Fruit fly (Drosophila melanogaster) whole organism, embryonic: ENCODE results near the gene Glut3.
A peak's percentile ranks its signal among the peaks of the same experiment; 100 is the strongest.

ENCODE experiments used
- Atf-2 ChIP-seq: fragments of 200-800 bp; sonication (Bioruptor generic); optimal IDR thresholded peaks from 2 replicates; lab custom pipeline; 2016; ENCODE audit warnings: missing biosample characterization, missing genetic modification characterization
- CG13296 ChIP-seq: fragments of 200-800 bp; sonication (Bioruptor generic); optimal IDR thresholded peaks from 3 replicates; lab custom pipeline; 2018; ENCODE audit warnings: missing biosample characterization, mild to moderate bottlenecking, missing genetic modification characterization
- CG14441 ChIP-seq: fragments of 200-800 bp; sonication (Bioruptor generic); IDR thresholded peaks from 2 replicates; pipeline ENCODE4 v1.3.6; 2022; ENCODE audit warnings: missing biosample characterization, missing genetic modification characterization
- CG1529 ChIP-seq: fragments of 200-800 bp; sonication (Bioruptor generic); optimal IDR thresholded peaks from 3 replicates; lab custom pipeline; 2018; ENCODE audit warnings: missing biosample characterization, missing genetic modification characterization
- CG18619 ChIP-seq: fragments of 200-800 bp; sonication (Bioruptor generic); optimal IDR thresholded peaks from 3 replicates; lab custom pipeline; 2017; ENCODE audit warnings: missing biosample characterization, mild to moderate bottlenecking, missing genetic modification characterization
- CG30431 ChIP-seq: fragments of 200-800 bp; sonication (Bioruptor generic); optimal IDR thresholded peaks from 2 replicates; lab custom pipeline; 2017; ENCODE audit warnings: missing biosample characterization, missing genetic modification characterization
- CG32532 ChIP-seq: fragments of 200-800 bp; sonication (Bioruptor generic); IDR thresholded peaks from 2 replicates; pipeline ENCODE4 v1.3.6; 2022; ENCODE audit warnings: missing biosample characterization, missing genetic modification characterization
- CG33557 ChIP-seq: fragments of 200-800 bp; sonication (Bioruptor generic); optimal IDR thresholded peaks from 2 replicates; lab custom pipeline; 2019; ENCODE audit warnings: missing biosample characterization, mild to moderate bottlenecking, missing genetic modification characterization, moderate library complexity
- CG3847 ChIP-seq: fragments of 200-800 bp; sonication (Bioruptor generic); IDR thresholded peaks from 2 replicates; pipeline ENCODE4 v1.3.6; 2022; ENCODE audit warnings: missing biosample characterization, missing genetic modification characterization
- CG4282 ChIP-seq: fragments of 200-800 bp; sonication (Bioruptor generic); optimal IDR thresholded peaks from 2 replicates; lab custom pipeline; 2016; ENCODE audit warnings: missing biosample characterization, missing genetic modification characterization
- CG4360 ChIP-seq: fragments of 200-800 bp; sonication (Bioruptor generic); IDR thresholded peaks from 2 replicates; pipeline ENCODE4 v1.3.6; 2022; ENCODE audit warnings: missing biosample characterization, missing genetic modification characterization
- CG4404 ChIP-seq: fragments of 200-800 bp; sonication (Bioruptor generic); IDR thresholded peaks from 2 replicates; pipeline ENCODE4 v1.3.6; 2022; ENCODE audit warnings: missing biosample characterization, missing genetic modification characterization
- CG5180 ChIP-seq: fragments of 200-800 bp; sonication (Bioruptor generic); optimal IDR thresholded peaks from 3 replicates; lab custom pipeline; 2017; ENCODE audit warnings: missing biosample characterization, missing genetic modification characterization, mild to moderate bottlenecking, moderate library complexity, missing genetic modification reagents
- CG5245 ChIP-seq: fragments of 200-800 bp; sonication (Bioruptor generic); optimal IDR thresholded peaks from 3 replicates; lab custom pipeline; 2016; ENCODE audit warnings: missing biosample characterization, missing genetic modification characterization
- CG6765 ChIP-seq: fragments of 200-800 bp; sonication (Bioruptor generic); optimal IDR thresholded peaks from 3 replicates; lab custom pipeline; 2017; ENCODE audit warnings: missing biosample characterization, mild to moderate bottlenecking, missing genetic modification characterization
- CG7745 ChIP-seq: fragments of 200-800 bp; sonication (Bioruptor generic); optimal IDR thresholded peaks from 2 replicates; lab custom pipeline; 2018; ENCODE audit warnings: missing biosample characterization, mild to moderate bottlenecking, missing genetic modification characterization, moderate library complexity
- CG7928 ChIP-seq: fragments of 200-800 bp; sonication (Bioruptor generic); optimal IDR thresholded peaks from 2 replicates; lab custom pipeline; 2017; ENCODE audit warnings: missing biosample characterization, mild to moderate bottlenecking, missing genetic modification characterization
- CG9727 ChIP-seq: fragments of 200-800 bp; sonication (Bioruptor generic); optimal IDR thresholded peaks from 3 replicates; lab custom pipeline; 2017; ENCODE audit warnings: missing biosample characterization, mild to moderate bottlenecking, missing genetic modification characterization
- Camta ChIP-seq: fragments of 200-800 bp; sonication (Bioruptor generic); optimal IDR thresholded peaks from 2 replicates; lab custom pipeline; 2016; ENCODE audit warnings: missing biosample characterization, missing genetic modification characterization
- Dip3 ChIP-seq: fragments of 200-800 bp; sonication (Bioruptor generic); optimal IDR thresholded peaks from 3 replicates; lab custom pipeline; 2016; ENCODE audit warnings: missing biosample characterization, missing genetic modification characterization
- Ets65A ChIP-seq: fragments of 200-800 bp; sonication (Bioruptor generic); peaks from one replicate; lab custom pipeline; 2016; ENCODE audit warnings: missing biosample characterization, missing genetic modification characterization
- H2.0 ChIP-seq: fragments of 200-800 bp; sonication (Bioruptor generic); IDR thresholded peaks from 2 replicates; pipeline ENCODE4 v1.3.6; 2022; ENCODE audit warnings: missing biosample characterization, missing genetic modification characterization
- Hr51 ChIP-seq, 2 experiments: fragments of 200-800 bp; sonication (Bioruptor generic); optimal IDR thresholded peaks; 2 replicates in 1 of 2; 3 replicates in 1 of 2; lab custom pipeline; 2016 to 2018; ENCODE audit warnings: missing biosample characterization in 2 of 2, missing genetic modification characterization in 2 of 2, mild to moderate bottlenecking in 1 of 2, moderate library complexity in 1 of 2
- Jarid2 ChIP-seq: fragments of 200-800 bp; sonication (Bioruptor generic); optimal IDR thresholded peaks from 3 replicates; lab custom pipeline; 2017; ENCODE audit warnings: mild to moderate bottlenecking, missing biosample characterization, missing genetic modification reagents, missing genetic modification characterization
- Mad ChIP-seq: fragments of 200-800 bp; sonication (Bioruptor generic); optimal IDR thresholded peaks from 2 replicates; lab custom pipeline; 2016; ENCODE audit warnings: missing biosample characterization, missing genetic modification characterization
- NC2α ChIP-seq: fragments of 200-800 bp; sonication (Bioruptor generic); optimal IDR thresholded peaks from 2 replicates; lab custom pipeline; 2016; ENCODE audit warnings: missing biosample characterization, missing genetic modification characterization
- NK7.1 ChIP-seq: fragments of 200-800 bp; sonication (Bioruptor generic); optimal IDR thresholded peaks from 3 replicates; lab custom pipeline; 2016; ENCODE audit warnings: missing biosample characterization, missing genetic modification characterization
- Oli ChIP-seq: fragments of 200-800 bp; sonication (Bioruptor generic); optimal IDR thresholded peaks from 2 replicates; lab custom pipeline; 2018; ENCODE audit warnings: missing biosample characterization, mild to moderate bottlenecking, missing genetic modification characterization, moderate library complexity
- Spps ChIP-seq: fragments of 200-800 bp; sonication (Bioruptor generic); optimal IDR thresholded peaks from 2 replicates; lab custom pipeline; 2018; ENCODE audit warnings: missing biosample characterization, mild to moderate bottlenecking, missing genetic modification characterization
- Sry-δ ChIP-seq: fragments of 200-800 bp; sonication (Bioruptor generic); optimal IDR thresholded peaks from 2 replicates; lab custom pipeline; 2016; ENCODE audit warnings: missing biosample characterization, missing genetic modification characterization
- aop ChIP-seq: fragments of 200-800 bp; sonication (Bioruptor generic); IDR thresholded peaks from 2 replicates; pipeline ENCODE4 v1.3.6; 2022; ENCODE audit warnings: missing biosample characterization, missing genetic modification characterization
- ap ChIP-seq: fragments of 200-800 bp; sonication (Bioruptor generic); IDR thresholded peaks from 2 replicates; pipeline ENCODE4 v1.3.6; 2022; ENCODE audit warnings: missing biosample characterization, missing genetic modification characterization
- cad ChIP-seq: fragments of >200 bp; optimal IDR thresholded peaks from 2 replicates; lab custom pipeline; 2017; ENCODE audit warnings: missing biosample characterization, missing genetic modification characterization
- fd3F ChIP-seq: fragments of 200-800 bp; sonication (Bioruptor generic); optimal IDR thresholded peaks from 2 replicates; lab custom pipeline; 2018; ENCODE audit warnings: missing biosample characterization, mild to moderate bottlenecking, missing genetic modification characterization, moderate library complexity
- jing ChIP-seq: fragments of 200-800 bp; sonication (Bioruptor generic); optimal IDR thresholded peaks from 2 replicates; lab custom pipeline; 2018; ENCODE audit warnings: missing biosample characterization, mild to moderate bottlenecking, missing genetic modification characterization
- kay ChIP-seq: fragments of 200-800 bp; sonication (Bioruptor generic); optimal IDR thresholded peaks from 2 replicates; lab custom pipeline; 2016; ENCODE audit warnings: missing biosample characterization, missing genetic modification characterization
- ken ChIP-seq: fragments of 200-800 bp; sonication (Bioruptor generic); IDR thresholded peaks from 3 replicates; pipeline ENCODE4 v1.3.6; 2022; ENCODE audit warnings: missing biosample characterization, missing genetic modification characterization
- lbe ChIP-seq: fragments of 200-800 bp; sonication (Bioruptor generic); optimal IDR thresholded peaks from 2 replicates; lab custom pipeline; 2016; ENCODE audit warnings: missing biosample characterization, mild to moderate bottlenecking, missing genetic modification characterization
- mirr ChIP-seq: fragments of 200-800 bp; sonication (Bioruptor generic); optimal IDR thresholded peaks from 3 replicates; lab custom pipeline; 2018; ENCODE audit warnings: missing biosample characterization, mild to moderate bottlenecking, missing genetic modification characterization
- oc ChIP-seq: fragments of 200-800 bp; sonication (Bioruptor generic); optimal IDR thresholded peaks from 2 replicates; lab custom pipeline; 2018; ENCODE audit warnings: missing biosample characterization, mild to moderate bottlenecking, missing genetic modification characterization, moderate library complexity
- pb ChIP-seq: fragments of 200-800 bp; sonication (Bioruptor generic); optimal IDR thresholded peaks from 3 replicates; lab custom pipeline; 2016; ENCODE audit warnings: missing biosample characterization, missing genetic modification characterization
- peb ChIP-seq: fragments of 200-800 bp; sonication (Bioruptor generic); IDR thresholded peaks from 2 replicates; pipeline ENCODE4 v1.3.6; 2022; ENCODE audit warnings: missing biosample characterization, missing genetic modification characterization
- phol ChIP-seq: fragments of 200-800 bp; sonication (Bioruptor generic); optimal IDR thresholded peaks from 3 replicates; lab custom pipeline; 2018; ENCODE audit warnings: missing biosample characterization, mild to moderate bottlenecking, missing genetic modification characterization, moderate library complexity
- pum ChIP-seq: fragments of 200-800 bp; sonication (Bioruptor generic); optimal IDR thresholded peaks from 2 replicates; lab custom pipeline; 2016; ENCODE audit warnings: missing biosample characterization, missing genetic modification characterization
- pzg ChIP-seq: fragments of 200-800 bp; sonication (Bioruptor generic); optimal IDR thresholded peaks from 3 replicates; lab custom pipeline; 2018; ENCODE audit warnings: missing biosample characterization, mild to moderate bottlenecking, missing genetic modification characterization, moderate library complexity
- repo ChIP-seq: fragments of 200-800 bp; sonication (Bioruptor generic); optimal IDR thresholded peaks from 2 replicates; lab custom pipeline; 2016; ENCODE audit warnings: missing biosample characterization, missing genetic modification characterization
- sens ChIP-seq: fragments of 200-800 bp; sonication (Bioruptor generic); peaks from one replicate; lab custom pipeline; 2016; ENCODE audit warnings: missing biosample characterization, missing genetic modification characterization
- sr ChIP-seq: fragments of 200-800 bp; sonication (Bioruptor generic); IDR thresholded peaks from 3 replicates; pipeline ENCODE4 v1.3.6; 2022; ENCODE audit warnings: missing biosample characterization, missing genetic modification characterization
- tup ChIP-seq: fragments of 200-800 bp; sonication (Bioruptor generic); optimal IDR thresholded peaks from 2 replicates; lab custom pipeline; 2016; ENCODE audit warnings: missing biosample characterization, mild to moderate bottlenecking, missing genetic modification characterization, moderate library complexity
- wdn ChIP-seq: fragments of 200-800 bp; sonication (Bioruptor generic); IDR thresholded peaks from 2 replicates; pipeline ENCODE4 v1.3.6; 2022; ENCODE audit warnings: missing biosample characterization, missing genetic modification characterization
- zen2 ChIP-seq: fragments of 200-800 bp; sonication (Bioruptor generic); IDR thresholded peaks from 3 replicates; pipeline ENCODE4 v1.3.6; 2022; ENCODE audit warnings: missing biosample characterization, missing genetic modification characterization; ENCODE audit not compliant: partially characterized antibody

Glut3 gene

dm6 chr3R:16748558-16749172 lies 39.4 kb upstream of the Glut3 start (continued):
- TF ChIP-seq CG5180 (GFP tag; lab: Kevin White, UChicago): peak; percentile 27
- peak; percentile 6 for TF ChIP-seq Oli (tag; lab: Kevin White, UChicago)
- peak; percentile 66 for TF ChIP-seq Jarid2 (GFP tag; lab: Kevin White, UChicago)
- TF ChIP-seq CG4282 (GFP tag; lab: Kevin White, UChicago): no peak
- no peak for TF ChIP-seq oc
- no peak for TF ChIP-seq NC2α (GFP tag; lab: Kevin White, UChicago)
- TF ChIP-seq pum (GFP tag; lab: Kevin White, UChicago): peak; percentile 56
- no peak for TF ChIP-seq mirr
- no peak for TF ChIP-seq CG4404 (GFP tag; lab: Robert Waterston, UW)
- TF ChIP-seq tup (GFP tag; lab: Kevin White, UChicago): no peak
- no peak for TF ChIP-seq fd3F (GFP tag; lab: Kevin White, UChicago)
- 0 out of 2 replicates have a peak, but pooled peaks have one; percentile 19 for TF ChIP-seq H2.0 (GFP tag; lab: Robert Waterston, UW)
- no peak for TF ChIP-seq CG3847 (GFP tag; lab: Robert Waterston, UW)
- TF ChIP-seq pb (GFP tag; lab: Kevin White, UChicago): no peak
- TF ChIP-seq lbe (GFP tag; lab: Kevin White, UChicago): no peak
- peak; percentile 10 for TF ChIP-seq Sry-δ (GFP tag; lab: Kevin White, UChicago)
- TF ChIP-seq CG13296 (GFP tag; lab: Kevin White, UChicago): no peak
- no peak for TF ChIP-seq wdn (GFP tag; lab: Robert Waterston, UW)
- TF ChIP-seq sr (GFP tag; lab: Robert Waterston, UW): no peak
- TF ChIP-seq CG5245: peak; percentile 61
- TF ChIP-seq CG33557 (GFP tag; lab: Kevin White, UChicago): peak; percentile 57
- no peak for TF ChIP-seq aop (GFP tag; lab: Robert Waterston, UW)
- TF ChIP-seq phol (tag; lab: Kevin White, UChicago): peak; percentile 35
- TF ChIP-seq Hr51 (GFP tag; optimal IDR thresholded peaks at IDR 0.05; lab: Kevin White, UChicago): no peak
- TF ChIP-seq CG18619 (GFP tag; lab: Kevin White, UChicago): no peak
- TF ChIP-seq CG14441 (GFP tag; lab: Robert Waterston, UW): no peak
- no peak for TF ChIP-seq pzg (GFP tag; lab: Kevin White, UChicago)
- TF ChIP-seq CG4360 (GFP tag; lab: Robert Waterston, UW): no peak
- TF ChIP-seq NK7.1 (GFP tag; lab: Kevin White, UChicago): no peak
- peak; percentile 90 for TF ChIP-seq sens (GFP tag; lab: Kevin White, UChicago)
- TF ChIP-seq Dip3 (GFP tag; lab: Kevin White, UChicago): peak; percentile 3
- no peak for TF ChIP-seq zen2 (GFP tag; lab: Robert Waterston, UW)
- 0 out of 3 replicates have a peak, but pooled peaks have one; percentile 26 for TF ChIP-seq ken (GFP tag; lab: Robert Waterston, UW)
- TF ChIP-seq Atf-2 (GFP tag; lab: Kevin White, UChicago): no peak
- no peak for TF ChIP-seq CG1529
- TF ChIP-seq kay: no peak
- no peak for TF ChIP-seq jing (GFP tag; lab: Kevin White, UChicago)
- TF ChIP-seq cad (GFP tag; lab: Kevin White, UChicago): peak; percentile 94
- no peak for TF ChIP-seq repo
- TF ChIP-seq CG9727 (GFP tag; lab: Kevin White, UChicago): no peak
- no peak for TF ChIP-seq CG6765 (GFP tag; lab: Kevin White, UChicago)
- TF ChIP-seq Spps (tag; lab: Kevin White, UChicago): no peak
- no peak for TF ChIP-seq CG30431
- TF ChIP-seq Mad (GFP tag; lab: Kevin White, UChicago): no peak
- TF ChIP-seq peb (GFP tag; lab: Robert Waterston, UW): no peak
- peak; percentile 32 for TF ChIP-seq Camta (GFP tag; lab: Kevin White, UChicago)
- TF ChIP-seq CG7745 (tag; lab: Kevin White, UChicago): no peak
- peak; percentile 95 for TF ChIP-seq Ets65A (GFP tag; lab: Kevin White, UChicago)
- peak; percentile 52; the same call in 1 of the 2 replicates for TF ChIP-seq CG32532 (GFP tag; lab: Robert Waterston, UW)
- TF ChIP-seq ap: no peak
- TF ChIP-seq CG7928 (GFP tag; lab: Kevin White, UChicago): no peak
